2 fruit fly cellular contexts compared by ENCODE assay signal in genomic region chr3R:26795366-26795765, dm6.
TF ChIP-seq lines count a peak whose summit lies in the region.

No protein-coding gene starts in this region.

- no peak for TF ChIP-seq CTCF in whole organism, embryonic (GFP tag; optimal IDR thresholded peaks at IDR 0.05; lab: Kevin White, UChicago)

TF ChIP-seq in whole organism, embryonic, 481 proteins besides CTCF, POLR2A, EP300 and RAD21:
- no peak for TF ChIP-seq ssp (GFP tag; IDR thresholded peaks at IDR 0.05; lab: Robert Waterston, UW)
- TF ChIP-seq twi (tag; optimal IDR thresholded peaks at IDR 0.05; lab: Kevin White, UChicago) = peak; percentile 98
- TF ChIP-seq CG4360 (GFP tag; IDR thresholded peaks at IDR 0.05; lab: Robert Waterston, UW) = 0 out of 2 replicates have a peak, but pooled peaks have one; percentile 19

TF ChIP-seq in whole organism, prepupa, 60 proteins besides CTCF, POLR2A, EP300 and RAD21:
- TF ChIP-seq net (GFP tag; optimal IDR thresholded peaks at IDR 0.05; lab: Kevin White, UChicago) (peak; percentile 20), lz (GFP tag; optimal IDR thresholded peaks at IDR 0.05; lab: Kevin White, UChicago) (no peak), CG34406 (GFP tag; optimal IDR thresholded peaks at IDR 0.05; lab: Kevin White, UChicago) (no peak), Gug (GFP tag; IDR thresholded peaks at IDR 0.05; lab: Robert Waterston, UW) (no peak), CG6854 (GFP tag; optimal IDR thresholded peaks at IDR 0.05; lab: Kevin White, UChicago) (no peak), pdm3 (GFP tag; optimal IDR thresholded peaks at IDR 0.05; lab: Kevin White, UChicago) (no peak), CG8119 (GFP tag; IDR thresholded peaks at IDR 0.05; lab: Robert Waterston, UW) (no peak), cyc (GFP tag; optimal IDR thresholded peaks at IDR 0.05; lab: Kevin White, UChicago) (no peak)
